Worm (Caenorhabditis elegans): Measurements from ENCODE around the gene C45H4.13.
A peak's percentile ranks its signal among the peaks of the same experiment; 100 is the strongest.

The C45H4.13 gene

ce11 chrV:2105976-2106375 lies 44.8 kb downstream of the C45H4.13 start, which contains the start of gene F22F7.4:
TSS of gene F22F7.4 (minus strand) at chrV:2106076.
- TF ChIP-seq rnt-1 (tag; optimal IDR thresholded peaks at IDR 0.05) (no peak), mep-1 (tag; optimal IDR thresholded peaks at IDR 0.05) (no peak), hpl-2 (GFP tag; optimal IDR thresholded peaks at IDR 0.05) (no peak), irx-1 (tag; optimal IDR thresholded peaks at IDR 0.05) (no peak), aha-1 (tag; optimal IDR thresholded peaks at IDR 0.05) (no peak), sup-37 (GFP tag; optimal IDR thresholded peaks at IDR 0.05) (no peak), lin-14 (GFP tag; optimal IDR thresholded peaks at IDR 0.05) (no peak), lir-3 (tag; optimal IDR thresholded peaks at IDR 0.05; ENCODE audit: poor library complexity) (no peak), ceh-88 (GFP tag; IDR thresholded peaks at IDR 0.05) (no peak), mef-2 (tag; optimal IDR thresholded peaks at IDR 0.05) (no peak), elt-3 (tag; optimal IDR thresholded peaks at IDR 0.05) (no peak), lin-15B (tag; optimal IDR thresholded peaks at IDR 0.05) (no peak), nhr-76 (tag; optimal IDR thresholded peaks at IDR 0.05) (no peak), fos-1 (tag; optimal IDR thresholded peaks at IDR 0.05) (no peak), skn-1 (tag; optimal IDR thresholded peaks at IDR 0.05) (no peak), ama-1 (optimal IDR thresholded peaks at IDR 0.05) (no peak)

ce11 chrV:2103118-2103517 lies 47.7 kb downstream of the C45H4.13 start, which contains the start of gene F36F12.1:
TSS of gene F36F12.1 (minus strand) at chrV:2103218.
- TF ChIP-seq efl-1 (optimal IDR thresholded peaks at IDR 0.05) (no peak), efl-1 (GFP tag; optimal IDR thresholded peaks at IDR 0.05 in 1 of 2) (peak in 1 of 2 experiments; percentile 55), pqm-1 (tag; optimal IDR thresholded peaks at IDR 0.05) (no peak), tlp-1 (tag; optimal IDR thresholded peaks at IDR 0.05) (no peak), fkh-8 (tag; optimal IDR thresholded peaks at IDR 0.05) (no peak), zag-1 (tag; optimal IDR thresholded peaks at IDR 0.05) (no peak), fkh-4 (tag; optimal IDR thresholded peaks at IDR 0.05; ENCODE audit: borderline replicate concordance) (no peak), irx-1 (tag; optimal IDR thresholded peaks at IDR 0.05) (no peak), egl-27 (tag; optimal IDR thresholded peaks at IDR 0.05) (no peak), isw-1 (GFP tag; IDR thresholded peaks at IDR 0.05) (no peak)
